Fruit fly (Drosophila melanogaster): Measurements from ENCODE around the gene moi.

moi gene

DNA sequence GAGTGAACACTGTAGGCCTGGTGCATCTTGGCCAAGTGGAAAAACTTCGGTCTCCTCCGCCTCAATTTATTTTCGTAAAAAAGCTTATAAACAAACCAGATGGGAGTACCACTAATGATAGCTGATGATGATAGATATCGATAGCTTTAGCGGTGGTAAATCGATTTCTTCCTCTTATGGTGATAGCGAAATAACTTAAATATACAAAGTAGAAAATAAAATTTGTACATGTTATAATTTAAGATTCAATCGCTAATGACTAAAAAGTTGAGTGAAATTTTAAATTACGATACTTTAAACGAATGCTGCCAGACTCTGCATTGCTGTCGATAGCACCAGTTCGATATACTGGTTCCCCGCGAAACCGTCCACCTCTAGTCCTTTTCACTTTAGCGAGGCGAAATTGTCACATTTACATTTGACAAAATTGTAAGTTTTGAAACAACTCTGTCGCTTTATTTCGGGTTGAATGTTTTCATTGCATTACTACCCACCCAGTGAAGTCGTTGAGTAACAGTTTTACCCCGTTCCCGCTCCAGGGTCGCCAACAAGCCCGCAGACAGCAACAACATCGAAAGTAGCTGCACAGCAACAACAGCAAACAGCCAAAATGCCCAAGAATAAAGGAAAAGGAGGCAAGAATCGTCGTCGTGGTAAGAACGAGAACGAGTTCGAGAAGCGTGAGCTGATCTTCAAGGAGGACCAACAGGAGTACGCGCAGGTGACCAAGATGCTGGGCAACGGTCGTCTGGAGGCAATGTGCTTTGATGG lies 19.2 kb downstream of the moi start, which contains the start of the genes Vps39 and eIF1A (continued):
- TF ChIP-seq CHES-1-like (GFP tag; optimal IDR thresholded peaks at IDR 0.05) (peak; percentile 11), CG12391 (tag; optimal IDR thresholded peaks at IDR 0.05) (peak; percentile 58), PHDP (tag; optimal IDR thresholded peaks at IDR 0.05) (peak; percentile 39), Antp (GFP tag; optimal IDR thresholded peaks at IDR 0.05) (peak; percentile 4), bowl (GFP tag; IDR thresholded peaks at IDR 0.05) (no peak), CG10267 (tag; optimal IDR thresholded peaks at IDR 0.05) (peak; percentile 46), Rfx (GFP tag; IDR thresholded peaks at IDR 0.05) (peak; percentile 30; the same call in 1 of the 2 replicates), HmgD (GFP tag; optimal IDR thresholded peaks at IDR 0.05) (no peak), MESR4 (GFP tag; optimal IDR thresholded peaks at IDR 0.05) (peak; percentile 93), Dad (GFP tag; optimal IDR thresholded peaks at IDR 0.05) (peak; percentile 12), CG1529 (GFP tag; optimal IDR thresholded peaks at IDR 0.05) (no peak), CG17829 (tag; optimal IDR thresholded peaks at IDR 0.05) (peak; percentile 57), Xrp1 (GFP tag; IDR thresholded peaks at IDR 0.05) (peak; percentile 40; the same call in 1 of the 2 replicates), mirr (GFP tag; optimal IDR thresholded peaks at IDR 0.05) (no peak), YL-1 (GFP tag; optimal IDR thresholded peaks at IDR 0.05) (peak; percentile 48), stwl (tag; optimal IDR thresholded peaks at IDR 0.05) (peak; percentile 60), Doc3 (GFP tag; IDR thresholded peaks at IDR 0.05; ENCODE audit: partially characterized antibody) (peak; percentile 84), CG4282 (GFP tag; optimal IDR thresholded peaks at IDR 0.05) (no peak), MBD-R2 (GFP tag; IDR thresholded peaks at IDR 0.05) (peak; percentile 69), abd-A (tag; optimal IDR thresholded peaks at IDR 0.05) (no peak), Ets65A (GFP tag) (peak; percentile 88), CG31441 (GFP tag; IDR thresholded peaks at IDR 0.05) (0 out of 2 replicates have a peak, but pooled peaks have one; percentile 30), CG7786 (GFP tag; optimal IDR thresholded peaks at IDR 0.05) (peak; percentile 19), CG13775 (GFP tag; optimal IDR thresholded peaks at IDR 0.05) (peak; percentile 17), hbn (GFP tag; IDR thresholded peaks at IDR 0.05; ENCODE audit: partially characterized antibody) (peak; percentile 81), CG33213 (GFP tag; optimal IDR thresholded peaks at IDR 0.05) (peak; percentile 5), zen (tag; optimal IDR thresholded peaks at IDR 0.05) (peak; percentile 42), B-H1 (GFP tag; IDR thresholded peaks at IDR 0.05) (no peak), Aef1 (GFP tag; IDR thresholded peaks at IDR 0.05) (0 out of 3 replicates have a peak, but pooled peaks have one; percentile 21), corto (GFP tag; optimal IDR thresholded peaks at IDR 0.05) (no peak), Taf1 (GFP tag; IDR thresholded peaks at IDR 0.05) (no peak), Med (GFP tag) (peak; percentile 60), Vsx1 (GFP tag; optimal IDR thresholded peaks at IDR 0.05) (no peak), CG2202 (tag; optimal IDR thresholded peaks at IDR 0.05) (peak; percentile 17), CG13287 (GFP tag; IDR thresholded peaks at IDR 0.05; ENCODE audit: partially characterized antibody) (peak; percentile 93), Rx (GFP tag; IDR thresholded peaks at IDR 0.05) (no peak), CG18476 (GFP tag; optimal IDR thresholded peaks at IDR 0.05) (peak; percentile 13), ci (GFP tag; IDR thresholded peaks at IDR 0.05) (no peak), CG12769 (tag; optimal IDR thresholded peaks at IDR 0.05) (no peak), C15 (GFP tag; IDR thresholded peaks at IDR 0.05) (no peak), CG4360 (GFP tag; IDR thresholded peaks at IDR 0.05) (peak; percentile 72; the same call in 1 of the 2 replicates), CG17361 (GFP tag; IDR thresholded peaks at IDR 0.05) (peak; percentile 46; the same call in 1 of the 3 replicates), Bgb (GFP tag; IDR thresholded peaks at IDR 0.05; ENCODE audit: partially characterized antibody) (peak; percentile 86), Elba2 (GFP tag; optimal IDR thresholded peaks at IDR 0.05) (no peak), vnd (GFP tag; IDR thresholded peaks at IDR 0.05; ENCODE audit: partially characterized antibody) (peak; percentile 89), CG9797 (GFP tag; optimal IDR thresholded peaks at IDR 0.05) (peak; percentile 19), CoRest (tag; optimal IDR thresholded peaks at IDR 0.05) (peak; percentile 51), MTF-1 (GFP tag; optimal IDR thresholded peaks at IDR 0.05; ENCODE audit: borderline replicate concordance) (no peak), phol (tag; optimal IDR thresholded peaks at IDR 0.05) (peak; percentile 49)

All from whole organism, embryonic.